Worm (Caenorhabditis elegans) whole organism, late embryonic: Measurements from ENCODE around the gene dhs-8.

Source experiments
- C08G9.2 ChIP-seq: sonication (generic microtip); optimal IDR thresholded peaks from 2 replicates; lab custom pipeline; 2016; ENCODE audit warnings: mild to moderate bottlenecking, missing genetic modification characterization, moderate library complexity, missing compliant biosample characterization
- C38D4.7 ChIP-seq: fragments of 200-800 bp; sonication (Bioruptor generic); optimal IDR thresholded peaks from 2 replicates; lab custom pipeline; 2018; ENCODE audit warnings: mild to moderate bottlenecking, missing genetic modification characterization, moderate library complexity, missing compliant biosample characterization
- F13H6.1 ChIP-seq: sonication (generic microtip); optimal IDR thresholded peaks from 2 replicates; lab custom pipeline; 2016; ENCODE audit warnings: missing genetic modification characterization, missing compliant biosample characterization
- K02D7.2 ChIP-seq: sonication (generic microtip); optimal IDR thresholded peaks from 2 replicates; lab custom pipeline; 2017; ENCODE audit warnings: mild to moderate bottlenecking, missing genetic modification characterization, missing compliant biosample characterization
- K09A11.1 ChIP-seq: sonication (generic microtip); optimal IDR thresholded peaks from 2 replicates; lab custom pipeline; 2017; ENCODE audit warnings: antibody characterized with exemption, mild to moderate bottlenecking, missing genetic modification characterization, missing compliant biosample characterization; ENCODE audit not compliant: insufficient read depth
- T23F11.4 ChIP-seq: fragments of 200-800 bp; sonication (Bioruptor generic); optimal IDR thresholded peaks from 2 replicates; lab custom pipeline; 2018; ENCODE audit warnings: mild to moderate bottlenecking, missing genetic modification characterization, missing compliant biosample characterization
- Y22D7AL.16 ChIP-seq: sonication (generic microtip); optimal IDR thresholded peaks from 2 replicates; lab custom pipeline; 2016; ENCODE audit warnings: missing genetic modification characterization, missing compliant biosample characterization
- ahr-1 ChIP-seq: sonication (generic microtip); optimal IDR thresholded peaks from 2 replicates; lab custom pipeline; 2016; ENCODE audit warnings: missing genetic modification characterization, missing compliant biosample characterization
- ceh-14 ChIP-seq: sonication (generic microtip); optimal IDR thresholded peaks from 2 replicates; lab custom pipeline; 2016; ENCODE audit warnings: missing genotype, missing genetic modification characterization, missing compliant biosample characterization
- ceh-18 ChIP-seq: sonication (generic microtip); optimal IDR thresholded peaks from 2 replicates; lab custom pipeline; 2016; ENCODE audit warnings: missing genetic modification characterization, missing compliant biosample characterization
- ceh-2 ChIP-seq: sonication (generic microtip); optimal IDR thresholded peaks from 2 replicates; lab custom pipeline; 2016; ENCODE audit warnings: missing genotype, missing genetic modification characterization, missing compliant biosample characterization
- ceh-24 ChIP-seq: sonication (generic microtip); optimal IDR thresholded peaks from 2 replicates; lab custom pipeline; 2016; ENCODE audit warnings: mild to moderate bottlenecking, missing genetic modification characterization, missing compliant biosample characterization
- ceh-30 ChIP-seq: fragments of 150-350 bp; optimal IDR thresholded peaks from 2 replicates; lab custom pipeline; 2014; ENCODE audit warnings: missing biosample characterization, missing genetic modification characterization
- ceh-31 ChIP-seq: sonication (generic microtip); optimal IDR thresholded peaks from 2 replicates; lab custom pipeline; 2016; ENCODE audit warnings: missing genetic modification characterization, missing compliant biosample characterization
- ceh-34 ChIP-seq: sonication (generic microtip); optimal IDR thresholded peaks from 2 replicates; lab custom pipeline; 2016; ENCODE audit warnings: mild to moderate bottlenecking, missing genetic modification characterization, missing compliant biosample characterization
- ceh-45 ChIP-seq: fragments of 200-800 bp; sonication (Bioruptor generic); IDR thresholded peaks from 2 replicates; pipeline ENCODE4 v1.3.6; 2022; ENCODE audit warnings: missing genetic modification reagents, missing genetic modification characterization, missing compliant biosample characterization
- ceh-6 ChIP-seq: fragments of 200-800 bp; sonication (Bioruptor generic); optimal IDR thresholded peaks from 2 replicates; lab custom pipeline; 2018; ENCODE audit warnings: mild to moderate bottlenecking, missing genetic modification characterization, missing compliant biosample characterization
- ceh-9 ChIP-seq: sonication (generic microtip); optimal IDR thresholded peaks from 2 replicates; lab custom pipeline; 2016; ENCODE audit warnings: mild to moderate bottlenecking, missing genetic modification characterization, inconsistent platforms, missing compliant biosample characterization
- che-1 ChIP-seq: sonication (generic microtip); optimal IDR thresholded peaks from 2 replicates; lab custom pipeline; 2016; ENCODE audit warnings: mild to moderate bottlenecking, missing genetic modification characterization, missing compliant biosample characterization
- dmd-4 ChIP-seq: sonication (generic microtip); optimal IDR thresholded peaks from 2 replicates; lab custom pipeline; 2016; ENCODE audit warnings: borderline replicate concordance, missing genetic modification characterization, missing compliant biosample characterization
- dve-1 ChIP-seq: sonication (generic microtip); optimal IDR thresholded peaks from 2 replicates; lab custom pipeline; 2017; ENCODE audit warnings: antibody characterized with exemption, mild to moderate bottlenecking, missing genetic modification characterization, missing compliant biosample characterization
- ets-4 ChIP-seq: sonication (generic microtip); optimal IDR thresholded peaks from 2 replicates; lab custom pipeline; 2016; ENCODE audit warnings: missing genetic modification characterization, missing compliant biosample characterization
- eyg-1 ChIP-seq: sonication (generic microtip); optimal IDR thresholded peaks from 2 replicates; lab custom pipeline; 2016; ENCODE audit warnings: missing genotype, missing genetic modification characterization, missing compliant biosample characterization
- fkh-10 ChIP-seq: fragments of 150-350 bp; optimal IDR thresholded peaks from 2 replicates; lab custom pipeline; 2014; ENCODE audit warnings: missing biosample characterization, missing genetic modification reagents, missing genetic modification characterization
- hlh-15 ChIP-seq: sonication (generic microtip); optimal IDR thresholded peaks from 2 replicates; lab custom pipeline; 2016; ENCODE audit warnings: missing genetic modification characterization, missing compliant biosample characterization
- hlh-6 ChIP-seq: sonication (generic microtip); optimal IDR thresholded peaks from 2 replicates; lab custom pipeline; 2016; ENCODE audit warnings: missing genotype, missing genetic modification characterization, missing compliant biosample characterization
- lin-11 ChIP-seq: fragments of 200-800 bp; sonication (Bioruptor generic); optimal IDR thresholded peaks from 2 replicates; lab custom pipeline; 2018; ENCODE audit warnings: mild to moderate bottlenecking, missing genetic modification characterization, missing compliant biosample characterization
- madf-2 ChIP-seq: sonication (generic microtip); optimal IDR thresholded peaks from 2 replicates; lab custom pipeline; 2017; ENCODE audit warnings: missing genetic modification characterization, missing compliant biosample characterization
- nfya-1 ChIP-seq: sonication (generic microtip); optimal IDR thresholded peaks from 2 replicates; lab custom pipeline; 2017; ENCODE audit warnings: missing genetic modification characterization, mild to moderate bottlenecking, missing compliant biosample characterization, antibody characterized with exemption, moderate library complexity
- nhr-11 ChIP-seq: fragments of 150-350 bp; optimal IDR thresholded peaks from 2 replicates; lab custom pipeline; 2014; ENCODE audit warnings: missing biosample characterization, missing genetic modification characterization
- npax-4 ChIP-seq: sonication (generic microtip); optimal IDR thresholded peaks from 2 replicates; lab custom pipeline; 2016; ENCODE audit warnings: missing genetic modification characterization, missing compliant biosample characterization
- pax-1 ChIP-seq: fragments of 150-350 bp; optimal IDR thresholded peaks from 2 replicates; lab custom pipeline; 2014; ENCODE audit warnings: missing biosample characterization, missing genetic modification characterization
- pha-2 ChIP-seq: sonication (generic microtip); optimal IDR thresholded peaks from 2 replicates; lab custom pipeline; 2017; ENCODE audit warnings: mild to moderate bottlenecking, missing genetic modification characterization, missing compliant biosample characterization
- pha-4 ChIP-seq: fragments of 150-350 bp; optimal IDR thresholded peaks from 2 replicates; lab custom pipeline; 2018; ENCODE audit warnings: missing biosample characterization, missing genetic modification reagents, missing genetic modification characterization
- pqm-1 ChIP-seq: sonication (generic microtip); optimal IDR thresholded peaks from 2 replicates; lab custom pipeline; 2016; ENCODE audit warnings: missing genetic modification characterization, missing compliant biosample characterization
- rnt-1 ChIP-seq: sonication (generic microtip); optimal IDR thresholded peaks from 2 replicates; lab custom pipeline; 2016; ENCODE audit warnings: missing genetic modification characterization, missing compliant biosample characterization
- sdc-2 ChIP-seq: sonication (generic microtip); optimal IDR thresholded peaks from 2 replicates; lab custom pipeline; 2016; ENCODE audit warnings: missing genotype, missing genetic modification characterization, missing compliant biosample characterization
- sox-2 ChIP-seq: fragments of 200-800 bp; sonication (Bioruptor generic); IDR thresholded peaks from 2 replicates; pipeline ENCODE4 v1.3.6; 2022; ENCODE audit warnings: missing genetic modification reagents, missing genetic modification characterization, missing compliant biosample characterization
- syd-9 ChIP-seq: sonication (generic microtip); optimal IDR thresholded peaks from 2 replicates; lab custom pipeline; 2016; ENCODE audit warnings: mild to moderate bottlenecking, missing genetic modification characterization, moderate library complexity, missing compliant biosample characterization
- tbx-7 ChIP-seq: sonication (generic microtip); optimal IDR thresholded peaks from 2 replicates; lab custom pipeline; 2016; ENCODE audit warnings: missing genotype, missing genetic modification characterization, missing compliant biosample characterization
- unc-3 ChIP-seq, 2 experiments: fragments of 200-800 bp in 1 of 2; sonication (Bioruptor generic) in 1 of 2; sonication (generic microtip) in 1 of 2; conservative IDR thresholded peaks in 1 of 2; optimal IDR thresholded peaks in 1 of 2; 2 replicates each; pipeline versions ENCODE4 v1.3.6 to Lab custom; 2016 to 2022; ENCODE audit warnings: missing compliant biosample characterization in 2 of 2, missing genetic modification characterization in 2 of 2, missing genetic modification reagents in 1 of 2
- unc-42 ChIP-seq: sonication (generic microtip); optimal IDR thresholded peaks from 2 replicates; lab custom pipeline; 2016; ENCODE audit warnings: missing genotype, missing genetic modification characterization, missing compliant biosample characterization
- unc-86 ChIP-seq: sonication (generic microtip); optimal IDR thresholded peaks from 2 replicates; lab custom pipeline; 2016; ENCODE audit warnings: missing genetic modification characterization, missing compliant biosample characterization
- zip-5 ChIP-seq: sonication (generic microtip); optimal IDR thresholded peaks from 2 replicates; lab custom pipeline; 2016; ENCODE audit warnings: missing genetic modification characterization, missing compliant biosample characterization
- ztf-16 ChIP-seq: sonication (generic microtip); optimal IDR thresholded peaks from 2 replicates; lab custom pipeline; 2017; ENCODE audit warnings: missing genetic modification characterization, missing compliant biosample characterization

The dhs-8 gene

DNA sequence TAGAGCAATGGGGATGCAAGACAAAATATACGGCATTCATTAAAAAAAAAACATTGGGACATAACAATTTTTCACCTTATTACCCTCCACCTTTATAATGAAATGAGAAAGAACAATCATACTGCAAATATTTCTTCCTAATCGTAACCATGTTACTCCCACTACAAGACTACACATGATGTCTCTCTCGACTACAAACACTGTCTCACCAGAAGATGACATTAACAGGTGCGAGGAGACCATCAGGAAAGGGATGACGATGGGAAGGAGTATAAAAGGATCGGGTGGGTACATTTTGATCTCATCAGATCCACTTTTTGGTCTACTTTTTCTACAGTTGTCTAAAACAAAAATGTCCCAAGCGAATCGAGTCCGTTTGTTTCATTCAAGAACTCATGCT, at the start of gene dhs-8:
TSS of gene dhs-8 (plus strand) at position 179 of the 400 bp plus-strand sequence.
- no peak for TF ChIP-seq Y22D7AL.16
- no peak for TF ChIP-seq sox-2 (GFP tag; lab: Robert Waterston, UW)
- TF ChIP-seq madf-2 (tag; lab: Kevin White, UChicago): no peak
- no peak for TF ChIP-seq T23F11.4
- TF ChIP-seq che-1: no peak
- TF ChIP-seq ets-4: no peak
- TF ChIP-seq ztf-16 (tag; lab: Kevin White, UChicago): no peak
- no peak for TF ChIP-seq F13H6.1
- TF ChIP-seq syd-9: no peak

DNA sequence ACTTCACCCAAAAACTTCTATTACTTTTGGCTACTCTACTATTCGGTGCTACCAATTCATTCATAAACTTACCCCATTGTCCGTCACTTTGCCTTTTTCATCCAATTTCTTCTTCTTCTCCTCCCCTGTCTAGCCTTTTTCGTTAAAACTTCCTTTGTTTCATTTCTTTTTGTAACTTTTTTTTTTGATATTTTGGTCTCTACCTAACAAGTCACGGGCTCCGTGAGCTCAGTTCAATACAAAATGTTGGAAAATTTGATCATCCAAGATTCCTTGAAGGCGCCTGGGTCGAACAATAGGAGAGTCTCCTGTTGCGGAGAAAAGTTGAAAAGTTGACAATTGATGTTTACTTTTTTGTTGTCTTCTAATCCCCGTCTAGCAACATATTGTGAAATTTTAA, 45.9 kb upstream of the dhs-8 start:
- TF ChIP-seq ets-4 (no peak), dve-1 (tag; lab: Kevin White, UChicago) (no peak), nhr-11 (no peak), fkh-10 (no peak), dmd-4 (no peak), npax-4 (tag; lab: Kevin White, UChicago) (no peak), ceh-14 (tag; lab: Kevin White, UChicago) (no peak), ceh-45 (no peak), ahr-1 (no peak), hlh-15 (tag; lab: Kevin White, UChicago) (no peak), pax-1 (tag; lab: Kevin White, UChicago) (no peak), tbx-7 (tag; lab: Kevin White, UChicago) (no peak), pqm-1 (tag; lab: Kevin White, UChicago) (no peak), madf-2 (tag; lab: Kevin White, UChicago) (no peak), F13H6.1 (no peak), ceh-18 (tag; lab: Kevin White, UChicago) (no peak), lin-11 (tag; lab: Kevin White, UChicago) (no peak)

DNA sequence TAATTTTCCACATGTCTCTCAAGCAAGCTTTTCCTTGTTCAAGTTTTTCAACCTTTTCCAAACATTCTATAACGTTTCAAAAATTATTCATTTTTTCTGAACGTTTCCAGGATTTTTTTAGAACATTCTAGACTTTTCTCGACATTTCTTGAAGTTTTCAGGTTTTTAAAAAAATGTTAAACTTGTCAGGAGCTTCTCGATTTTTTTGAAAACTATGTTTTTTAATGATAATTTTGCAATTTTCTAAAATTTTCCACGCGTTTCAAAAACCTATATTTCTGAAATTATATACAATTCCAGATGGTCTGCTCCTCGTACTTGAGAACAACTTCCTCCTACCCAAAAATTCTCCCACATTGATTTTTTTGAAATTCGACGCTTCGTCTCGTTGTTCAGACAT, 42.5 kb upstream of the dhs-8 start, which contains the start of gene dmsr-6:
TSS of gene dmsr-6 (plus strand) at position 301 of the 400 bp plus-strand sequence.
- TF ChIP-seq ceh-31 (tag; lab: Kevin White, UChicago) (no peak), ets-4 (no peak), unc-42 (tag; lab: Kevin White, UChicago) (no peak), ceh-9 (no peak), T23F11.4 (no peak), Y22D7AL.16 (no peak), K09A11.1 (tag; lab: Kevin White, UChicago) (no peak), C38D4.7 (GFP tag; lab: Kevin White, UChicago) (no peak), ceh-14 (tag; lab: Kevin White, UChicago) (no peak), rnt-1 (tag; lab: Kevin White, UChicago) (no peak)

DNA sequence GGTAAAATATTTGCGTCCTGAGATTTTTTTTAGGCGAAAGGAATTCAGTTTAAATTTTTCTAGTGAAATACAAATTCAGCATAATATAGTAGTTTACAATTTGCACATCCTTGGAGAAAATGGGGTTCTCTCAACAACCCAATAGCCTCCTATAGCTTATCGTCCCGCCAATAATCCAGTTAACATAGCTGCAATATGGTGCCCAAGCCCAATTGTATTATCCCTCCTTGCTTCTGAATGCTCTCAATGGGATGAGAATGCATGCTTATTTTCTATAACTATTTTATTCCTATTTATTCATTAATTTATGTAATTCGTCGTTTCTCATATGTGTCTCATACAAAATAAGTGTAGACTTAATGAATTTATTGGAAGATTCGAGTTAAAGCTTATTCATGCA, 27.8 kb upstream of the dhs-8 start:
- no peak for TF ChIP-seq zip-5
- TF ChIP-seq ceh-6 (GFP tag; lab: Kevin White, UChicago): no peak
- no peak for TF ChIP-seq hlh-15 (tag; lab: Kevin White, UChicago)
- peak; percentile 85 for TF ChIP-seq unc-42 (tag; lab: Kevin White, UChicago)
- no peak for TF ChIP-seq sdc-2
- TF ChIP-seq, all 69 proteins: peak for 1

DNA sequence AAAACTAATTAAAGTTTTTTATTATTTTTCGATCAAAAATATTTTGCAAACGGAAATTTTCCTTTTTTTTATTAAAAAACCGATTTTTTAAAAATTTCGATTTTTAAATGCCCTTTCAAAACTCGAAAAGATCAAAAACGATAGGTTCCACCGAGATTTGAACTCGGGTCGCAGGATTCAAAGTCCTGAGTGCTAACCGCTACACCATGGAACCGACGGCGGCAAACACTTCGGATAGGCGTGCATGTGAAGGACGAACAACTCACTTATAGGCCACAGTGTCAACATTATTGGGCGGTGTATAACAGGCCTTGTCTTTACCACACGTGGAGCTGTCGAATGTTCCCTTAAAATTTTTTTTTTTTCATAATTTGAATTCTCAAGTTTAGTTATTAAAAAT, 23.1 kb upstream of the dhs-8 start:
- TF ChIP-seq ztf-16 (tag; lab: Kevin White, UChicago): no peak
- TF ChIP-seq ceh-24 (tag; lab: Kevin White, UChicago): no peak
- TF ChIP-seq hlh-6 (tag; lab: Kevin White, UChicago): no peak
- TF ChIP-seq tbx-7 (tag; lab: Kevin White, UChicago): no peak
- no peak for TF ChIP-seq pax-1 (tag; lab: Kevin White, UChicago)
- no peak for TF ChIP-seq eyg-1
- no peak for TF ChIP-seq pha-2 (tag; lab: Kevin White, UChicago)
- peak; percentile 24 for TF ChIP-seq K09A11.1 (tag; lab: Kevin White, UChicago)
- no peak for TF ChIP-seq Y22D7AL.16
- TF ChIP-seq unc-3 (GFP tag; conservative IDR thresholded peaks at IDR 0.05; lab: Robert Waterston, UW): no peak
- TF ChIP-seq unc-3 (tag; optimal IDR thresholded peaks at IDR 0.05; lab: Kevin White, UChicago): no peak
- no peak for TF ChIP-seq C08G9.2 (tag; lab: Kevin White, UChicago)
- no peak for TF ChIP-seq unc-86 (tag; lab: Kevin White, UChicago)
- no peak for TF ChIP-seq pha-4 (tag; lab: Kevin White, UChicago)
- TF ChIP-seq rnt-1 (tag; lab: Kevin White, UChicago): no peak
- no peak for TF ChIP-seq fkh-10
- no peak for TF ChIP-seq nfya-1 (tag; lab: Kevin White, UChicago)
- no peak for TF ChIP-seq ceh-2 (tag; lab: Kevin White, UChicago)
- no peak for TF ChIP-seq ceh-30
- TF ChIP-seq nhr-11: no peak
- no peak for TF ChIP-seq sdc-2
- no peak for TF ChIP-seq ceh-34
- peak; percentile 6 for TF ChIP-seq C38D4.7 (GFP tag; lab: Kevin White, UChicago)
- no peak for TF ChIP-seq K02D7.2 (tag; lab: Kevin White, UChicago)
